Fruit fly (Drosophila melanogaster) whole organism, pupa: Measurements from ENCODE around the gene CG5167.

Experiments
- CG10348 ChIP-seq: fragments of 200-800 bp; sonication (Bioruptor generic); IDR thresholded peaks from 2 replicates; pipeline ENCODE4 v1.3.6; 2022; ENCODE audit warnings: missing biosample characterization, missing genetic modification characterization
- CG12605 ChIP-seq: fragments of 200-800 bp; sonication (Bioruptor generic); IDR thresholded peaks from 2 replicates; pipeline ENCODE4 v1.3.6; 2022; ENCODE audit warnings: missing biosample characterization, missing genetic modification characterization
- CG13204 ChIP-seq: fragments of 200-800 bp; sonication (Bioruptor generic); optimal IDR thresholded peaks from 2 replicates; lab custom pipeline; 2018; ENCODE audit warnings: missing biosample characterization, mild to moderate bottlenecking, missing genetic modification characterization, moderate library complexity
- CG14655 ChIP-seq: fragments of 200-800 bp; sonication (Bioruptor generic); optimal IDR thresholded peaks from 3 replicates; lab custom pipeline; 2017; ENCODE audit warnings: mild to moderate bottlenecking, missing biosample characterization, missing genetic modification reagents, missing genetic modification characterization
- CG15710 ChIP-seq: fragments of 200-800 bp; sonication (Bioruptor generic); optimal IDR thresholded peaks from 2 replicates; lab custom pipeline; 2018; ENCODE audit warnings: missing biosample characterization, mild to moderate bottlenecking, missing genetic modification characterization, moderate library complexity
- CG17806 ChIP-seq: fragments of 200-800 bp; sonication (Bioruptor generic); optimal IDR thresholded peaks from 2 replicates; lab custom pipeline; 2018; ENCODE audit warnings: missing biosample characterization, mild to moderate bottlenecking, missing genetic modification characterization, moderate library complexity
- CG32121 ChIP-seq: fragments of 200-800 bp; sonication (Bioruptor generic); IDR thresholded peaks from 2 replicates; pipeline ENCODE4 v1.3.6; 2022; ENCODE audit warnings: missing biosample characterization, missing genetic modification characterization
- CG34367 ChIP-seq: fragments of 200-800 bp; sonication (Bioruptor generic); optimal IDR thresholded peaks from 2 replicates; lab custom pipeline; 2018; ENCODE audit warnings: missing biosample characterization, mild to moderate bottlenecking, missing genetic modification characterization
- CG4496 ChIP-seq: fragments of 200-800 bp; sonication (Bioruptor generic); IDR thresholded peaks from 3 replicates; pipeline ENCODE4 v1.3.6; 2022; ENCODE audit warnings: missing biosample characterization, missing genetic modification characterization
- CG8159 ChIP-seq: fragments of 200-800 bp; sonication (Bioruptor generic); optimal IDR thresholded peaks from 3 replicates; lab custom pipeline; 2018; ENCODE audit warnings: missing biosample characterization, mild to moderate bottlenecking, missing genetic modification characterization, moderate library complexity
- CG8301 ChIP-seq: fragments of 200-800 bp; sonication (Bioruptor generic); optimal IDR thresholded peaks from 2 replicates; lab custom pipeline; 2018; ENCODE audit warnings: missing biosample characterization, mild to moderate bottlenecking, missing genetic modification characterization
- CG9948 ChIP-seq: fragments of 200-800 bp; sonication (Bioruptor generic); optimal IDR thresholded peaks from 2 replicates; lab custom pipeline; 2018; ENCODE audit warnings: missing biosample characterization, mild to moderate bottlenecking, missing genetic modification characterization, moderate library complexity
- D1 ChIP-seq: fragments of 200-800 bp; sonication (Bioruptor generic); optimal IDR thresholded peaks from 2 replicates; lab custom pipeline; 2018; ENCODE audit warnings: missing biosample characterization, mild to moderate bottlenecking, missing genetic modification characterization, moderate library complexity
- EcR ChIP-seq: fragments of 200-800 bp; sonication (Bioruptor generic); optimal IDR thresholded peaks from 3 replicates; lab custom pipeline; 2019; ENCODE audit warnings: missing biosample characterization, missing genetic modification characterization, mild to moderate bottlenecking, moderate library complexity, missing genetic modification reagents
- Ets98B ChIP-seq: fragments of 200-800 bp; sonication (Bioruptor generic); IDR thresholded peaks from 2 replicates; pipeline ENCODE4 v1.3.6; 2022; ENCODE audit warnings: missing biosample characterization, missing genetic modification characterization
- Pif1A ChIP-seq: fragments of 200-800 bp; sonication (Bioruptor generic); optimal IDR thresholded peaks from 3 replicates; lab custom pipeline; 2016; ENCODE audit warnings: missing biosample characterization, missing genetic modification characterization
- Pif1B ChIP-seq: fragments of 200-800 bp; sonication (Bioruptor generic); optimal IDR thresholded peaks from 3 replicates; lab custom pipeline; 2016; ENCODE audit warnings: missing biosample characterization, missing genetic modification characterization
- Snoo ChIP-seq: fragments of 200-800 bp; sonication (Bioruptor generic); optimal IDR thresholded peaks from 3 replicates; lab custom pipeline; 2017; ENCODE audit warnings: missing biosample characterization, mild to moderate bottlenecking, missing genetic modification characterization, inconsistent platforms
- fd96Ca ChIP-seq: fragments of 200-800 bp; sonication (Bioruptor generic); IDR thresholded peaks from 3 replicates; pipeline ENCODE4 v1.3.6; 2022; ENCODE audit warnings: missing biosample characterization, missing genetic modification characterization
- gl ChIP-seq: fragments of 200-800 bp; sonication (Bioruptor generic); optimal IDR thresholded peaks from 2 replicates; lab custom pipeline; 2018; ENCODE audit warnings: missing biosample characterization, mild to moderate bottlenecking, missing genetic modification characterization
- rn ChIP-seq: fragments of 200-800 bp; sonication (Bioruptor generic); IDR thresholded peaks from 2 replicates; pipeline ENCODE4 v1.3.6; 2022; ENCODE audit warnings: missing biosample characterization, missing genetic modification characterization

Gene CG5167

dm6 chr3R:12406235-12407196, at the start of gene CG5167:
TSS of gene CG5167 (plus strand) at chr3R:12406532.
- TF ChIP-seq CG8301, result peak; percentile 62
- TF ChIP-seq Pif1B (GFP tag; lab: Kevin White, UChicago), result no peak
- peak; percentile 88 for TF ChIP-seq gl (tag; lab: Kevin White, UChicago)
- TF ChIP-seq EcR (GFP tag; lab: Kevin White, UChicago), result no peak
- TF ChIP-seq fd96Ca (GFP tag; lab: Robert Waterston, UW), result peak; percentile 64; the same call in 2 of the 3 replicates
- peak; percentile 54 for TF ChIP-seq CG13204
- TF ChIP-seq CG4496 (GFP tag; lab: Robert Waterston, UW), result no peak
- TF ChIP-seq CG12605 (GFP tag; lab: Robert Waterston, UW), result peak; percentile 85
- peak; percentile 15 for TF ChIP-seq CG8159 (tag; lab: Kevin White, UChicago)
- peak; percentile 40 for TF ChIP-seq CG34367 (tag; lab: Kevin White, UChicago)
- no peak for TF ChIP-seq CG15710
- peak; percentile 11 for TF ChIP-seq CG17806 (tag; lab: Kevin White, UChicago)
- TF ChIP-seq Snoo (tag; lab: Kevin White, UChicago), result peak; percentile 13
- peak; percentile 51 for TF ChIP-seq Ets98B

- TF ChIP-seq Pif1A (GFP tag; lab: Kevin White, UChicago) (no peak), Pif1B (GFP tag; lab: Kevin White, UChicago) (no peak), CG12605 (GFP tag; lab: Robert Waterston, UW) (no peak), fd96Ca (GFP tag; lab: Robert Waterston, UW) (no peak), D1 (tag; lab: Kevin White, UChicago) (no peak), Ets98B (peak; percentile 33; the same call in 1 of the 2 replicates), CG13204 (no peak), EcR (GFP tag; lab: Kevin White, UChicago) (no peak), rn (GFP tag; lab: Robert Waterston, UW) (no peak)
These were observed 46.5 kb upstream of the CG5167 start, which contains the start of gene CG4115 for dm6 chr3R:12359837-12360236. TSS of gene CG4115 (plus strand) at chr3R:12360008.

- TF ChIP-seq D1 (tag; lab: Kevin White, UChicago) (no peak), CG9948 (tag; lab: Kevin White, UChicago) (no peak), CG8301 (no peak), CG13204 (no peak), CG8159 (tag; lab: Kevin White, UChicago) (no peak), EcR (GFP tag; lab: Kevin White, UChicago) (no peak), Pif1A (GFP tag; lab: Kevin White, UChicago) (no peak), CG15710 (no peak), gl (tag; lab: Kevin White, UChicago) (no peak), CG10348 (GFP tag; lab: Robert Waterston, UW) (no peak), CG17806 (tag; lab: Kevin White, UChicago) (no peak), CG4496 (GFP tag; lab: Robert Waterston, UW) (no peak), fd96Ca (GFP tag; lab: Robert Waterston, UW) (no peak), CG32121 (GFP tag; lab: Robert Waterston, UW) (no peak), Snoo (tag; lab: Kevin White, UChicago) (no peak), CG14655 (no peak), Pif1B (GFP tag; lab: Kevin White, UChicago) (no peak), CG12605 (GFP tag; lab: Robert Waterston, UW) (no peak), Ets98B (no peak), rn (GFP tag; lab: Robert Waterston, UW) (no peak)
These were observed 44.3 kb upstream of the CG5167 start for dm6 chr3R:12361962-12362497.

- no peak for TF ChIP-seq CG13204
- no peak for TF ChIP-seq EcR (GFP tag; lab: Kevin White, UChicago)
- TF ChIP-seq D1 (tag; lab: Kevin White, UChicago), result no peak
- TF ChIP-seq CG34367 (tag; lab: Kevin White, UChicago), result no peak
- TF ChIP-seq CG8159 (tag; lab: Kevin White, UChicago), result no peak
- no peak for TF ChIP-seq Pif1A (GFP tag; lab: Kevin White, UChicago)
- TF ChIP-seq CG8301, result no peak
- TF ChIP-seq CG14655, result no peak
- no peak for TF ChIP-seq CG15710
- no peak for TF ChIP-seq fd96Ca (GFP tag; lab: Robert Waterston, UW)
- TF ChIP-seq Ets98B, result no peak
- no peak for TF ChIP-seq CG4496 (GFP tag; lab: Robert Waterston, UW)
- TF ChIP-seq gl (tag; lab: Kevin White, UChicago), result no peak
- no peak for TF ChIP-seq Pif1B (GFP tag; lab: Kevin White, UChicago)
- TF ChIP-seq CG12605 (GFP tag; lab: Robert Waterston, UW), result no peak
- TF ChIP-seq rn (GFP tag; lab: Robert Waterston, UW), result no peak
- TF ChIP-seq Snoo (tag; lab: Kevin White, UChicago), result no peak
- TF ChIP-seq CG17806 (tag; lab: Kevin White, UChicago), result no peak
These were observed 42.8 kb upstream of the CG5167 start for dm6 chr3R:12363544-12363943.

- TF ChIP-seq CG8159 (tag; lab: Kevin White, UChicago) (no peak), rn (GFP tag; lab: Robert Waterston, UW) (no peak), CG10348 (GFP tag; lab: Robert Waterston, UW) (no peak), CG13204 (no peak), Snoo (tag; lab: Kevin White, UChicago) (no peak), gl (tag; lab: Kevin White, UChicago) (no peak), CG9948 (tag; lab: Kevin White, UChicago) (no peak), D1 (tag; lab: Kevin White, UChicago) (no peak), Ets98B (no peak), fd96Ca (GFP tag; lab: Robert Waterston, UW) (no peak), CG4496 (GFP tag; lab: Robert Waterston, UW) (no peak)
These were observed 41.8 kb upstream of the CG5167 start, which contains the start of gene Tim17a1 for dm6 chr3R:12364580-12364979. TSS of gene Tim17a1 (minus strand) at chr3R:12364680.
